Worm (Caenorhabditis elegans) whole organism, young adult: Measurements from ENCODE around the gene H40L08.3.

Experiments used
- sea-2 ChIP-seq: fragments of 200-800 bp; sonication (Bioruptor generic); IDR thresholded peaks from 2 replicates; pipeline ENCODE4 v1.3.6; 2022; ENCODE audit warnings: missing genetic modification characterization, missing compliant biosample characterization
- snpc-4 ChIP-seq, 5 experiments: fragments of 150-350 bp in 1 of 5; sonication (generic microtip) in 4 of 5; optimal IDR thresholded peaks; 2 replicates each; lab custom pipeline; 2014 to 2018; ENCODE audit warnings: missing genetic modification characterization in 5 of 5, missing biosample characterization in 3 of 5, antibody characterized with exemption in 2 of 5, mild to moderate bottlenecking in 2 of 5, missing compliant biosample characterization in 2 of 5, missing genotype in 2 of 5, moderate library complexity in 2 of 5, missing genetic modification reagents in 1 of 5

- TF ChIP-seq sea-2 (GFP tag; lab: Robert Waterston, UW) (no peak), snpc-4 (GFP tag; optimal IDR thresholded peaks at IDR 0.05; lab: Kevin White, UChicago) (no peak), snpc-4 (tag; optimal IDR thresholded peaks at IDR 0.05; lab: Kevin White, UChicago) (no peak)
Measured at ce11 chrX:15103481-15103880, 27.6 kb upstream of the H40L08.3 start.
